Worm (Caenorhabditis elegans) whole organism, midembryonic: ENCODE measurements around the gene cyp-33E1.

Source experiments
- T22C8.4 ChIP-seq: fragments of 200-800 bp; sonication (Bioruptor generic); IDR thresholded peaks from 2 replicates; pipeline ENCODE4 v1.3.6; 2022; ENCODE audit warnings: missing genetic modification characterization, missing compliant biosample characterization
- cog-1 ChIP-seq: sonication (generic microtip); optimal IDR thresholded peaks from 2 replicates; lab custom pipeline; 2016; ENCODE audit warnings: missing genetic modification characterization, missing compliant biosample characterization
- flt-1 ChIP-seq: fragments of 200-800 bp; sonication (Bioruptor generic); IDR thresholded peaks from 2 replicates; pipeline ENCODE4 v1.3.6; 2022; ENCODE audit warnings: missing genetic modification characterization, missing compliant biosample characterization
- klf-2 ChIP-seq: fragments of 200-800 bp; sonication (Bioruptor generic); conservative IDR thresholded peaks from 2 replicates; pipeline ENCODE4 v1.3.6; 2022; ENCODE audit warnings: missing genetic modification reagents, missing genetic modification characterization, missing compliant biosample characterization
- med-1 ChIP-seq: sonication (generic microtip); optimal IDR thresholded peaks from 2 replicates; lab custom pipeline; 2017; ENCODE audit warnings: missing genetic modification characterization, mild to moderate bottlenecking, missing compliant biosample characterization, antibody characterized with exemption, missing genetic modification reagents; ENCODE audit not compliant: insufficient read depth
- ref-1 ChIP-seq: fragments of 200-800 bp; sonication (Bioruptor generic); conservative IDR thresholded peaks from 2 replicates; pipeline ENCODE4 v1.3.6; 2022; ENCODE audit warnings: missing genetic modification reagents, missing genetic modification characterization, missing compliant biosample characterization
- tab-1 ChIP-seq: fragments of 200-800 bp; sonication (Bioruptor generic); IDR thresholded peaks from 2 replicates; pipeline ENCODE4 v1.3.6; 2022; ENCODE audit warnings: missing genetic modification characterization, missing compliant biosample characterization
- ztf-23 ChIP-seq: fragments of 200-800 bp; sonication (Bioruptor generic); IDR thresholded peaks from 2 replicates; pipeline ENCODE4 v1.3.6; 2022; ENCODE audit warnings: missing genetic modification reagents, missing genetic modification characterization, missing compliant biosample characterization
- ztf-29 ChIP-seq: fragments of 200-800 bp; sonication (Bioruptor generic); IDR thresholded peaks from 2 replicates; pipeline ENCODE4 v1.3.6; 2022; ENCODE audit warnings: missing genetic modification reagents, missing genetic modification characterization, missing compliant biosample characterization

The cyp-33E1 gene

ce11 chrIV:8617047-8617446 lies 31.4 kb downstream of the cyp-33E1 start, which contains the start of the genes F42A9.7 and F42A9.3:
Gene F42A9.7, minus strand, starts transcription at chrIV:8617147.
Gene F42A9.3, plus strand, starts transcription at chrIV:8617260.
- no peak for TF ChIP-seq klf-2 (GFP tag; lab: Robert Waterston, UW)
- no peak for TF ChIP-seq tab-1 (GFP tag; lab: Robert Waterston, UW)
- TF ChIP-seq T22C8.4 (GFP tag; lab: Robert Waterston, UW), result no peak
- TF ChIP-seq med-1 (GFP tag; lab: Kevin White, UChicago), result no peak
- no peak for TF ChIP-seq flt-1
- TF ChIP-seq ztf-29 (GFP tag; lab: Robert Waterston, UW), result no peak
- no peak for TF ChIP-seq ztf-23 (GFP tag; lab: Robert Waterston, UW)

ce11 chrIV:8615314-8615713 lies 33.1 kb downstream of the cyp-33E1 start:
- no peak for TF ChIP-seq ztf-23 (GFP tag; lab: Robert Waterston, UW)
- no peak for TF ChIP-seq flt-1
- no peak for TF ChIP-seq tab-1 (GFP tag; lab: Robert Waterston, UW)
- no peak for TF ChIP-seq klf-2 (GFP tag; lab: Robert Waterston, UW)
- TF ChIP-seq cog-1 (tag; lab: Kevin White, UChicago), result no peak
- TF ChIP-seq T22C8.4 (GFP tag; lab: Robert Waterston, UW), result no peak
- no peak for TF ChIP-seq ref-1 (GFP tag; lab: Robert Waterston, UW)
- no peak for TF ChIP-seq med-1 (GFP tag; lab: Kevin White, UChicago)
- TF ChIP-seq ztf-29 (GFP tag; lab: Robert Waterston, UW), result no peak

- TF ChIP-seq med-1 (GFP tag; lab: Kevin White, UChicago) (no peak), ztf-29 (GFP tag; lab: Robert Waterston, UW) (no peak), flt-1 (no peak), tab-1 (GFP tag; lab: Robert Waterston, UW) (no peak), ztf-23 (GFP tag; lab: Robert Waterston, UW) (no peak), cog-1 (tag; lab: Kevin White, UChicago) (no peak), ref-1 (GFP tag; lab: Robert Waterston, UW) (no peak), T22C8.4 (GFP tag; lab: Robert Waterston, UW) (no peak), klf-2 (GFP tag; lab: Robert Waterston, UW) (no peak)
Observed at ce11 chrIV:8614680-8615079, 33.7 kb downstream of the cyp-33E1 start, which contains the start of gene cyp-33E3. Gene cyp-33E3, plus strand, starts transcription at chrIV:8614995.

- TF ChIP-seq tab-1 (GFP tag; lab: Robert Waterston, UW), result no peak
- TF ChIP-seq ref-1 (GFP tag; lab: Robert Waterston, UW), result no peak
- no peak for TF ChIP-seq klf-2 (GFP tag; lab: Robert Waterston, UW)
- no peak for TF ChIP-seq flt-1
- no peak for TF ChIP-seq ztf-23 (GFP tag; lab: Robert Waterston, UW)
- no peak for TF ChIP-seq cog-1 (tag; lab: Kevin White, UChicago)
- TF ChIP-seq med-1 (GFP tag; lab: Kevin White, UChicago), result no peak
Observed at ce11 chrIV:8611886-8612542, 36.4 kb downstream of the cyp-33E1 start, which contains the start of the genes F42A9.17 and cyp-33E2. Gene F42A9.17, minus strand, starts transcription at chrIV:8611936. Gene cyp-33E2, plus strand, starts transcription at chrIV:8612334.

- TF ChIP-seq ztf-29 (GFP tag; lab: Robert Waterston, UW), result no peak
- no peak for TF ChIP-seq T22C8.4 (GFP tag; lab: Robert Waterston, UW)
- no peak for TF ChIP-seq ref-1 (GFP tag; lab: Robert Waterston, UW)
- TF ChIP-seq med-1 (GFP tag; lab: Kevin White, UChicago), result no peak
- TF ChIP-seq flt-1, result no peak
- no peak for TF ChIP-seq cog-1 (tag; lab: Kevin White, UChicago)
- no peak for TF ChIP-seq ztf-23 (GFP tag; lab: Robert Waterston, UW)
- TF ChIP-seq tab-1 (GFP tag; lab: Robert Waterston, UW), result no peak
- no peak for TF ChIP-seq klf-2 (GFP tag; lab: Robert Waterston, UW)
Observed at ce11 chrIV:8608934-8609333, 39.5 kb downstream of the cyp-33E1 start, which contains the start of gene F42A9.6. Gene F42A9.6, plus strand, starts transcription at chrIV:8609234.

DNA sequence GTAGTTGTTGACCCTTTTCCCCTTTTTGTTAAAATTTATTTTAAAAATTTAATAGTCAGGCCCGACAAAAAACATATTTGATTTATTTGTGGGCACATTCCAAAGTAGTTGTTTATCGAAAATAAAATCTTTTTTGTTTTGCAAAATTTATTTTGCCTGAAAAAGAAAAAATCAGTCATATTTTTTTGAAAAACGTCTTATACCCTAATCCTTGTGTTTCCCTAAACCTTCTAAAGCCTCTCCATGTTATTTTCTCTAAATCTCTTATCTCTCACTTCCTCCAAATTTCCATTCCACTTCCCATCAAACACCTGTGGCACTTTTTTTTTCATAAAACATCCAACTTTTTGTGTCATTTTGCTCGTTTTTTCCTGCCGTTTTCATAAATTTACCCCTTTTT lies 40.2 kb downstream of the cyp-33E1 start:
- TF ChIP-seq med-1 (GFP tag; lab: Kevin White, UChicago) (no peak), klf-2 (GFP tag; lab: Robert Waterston, UW) (no peak)

- TF ChIP-seq flt-1, result no peak
Observed at ce11 chrIV:8605217-8605616, 43.2 kb downstream of the cyp-33E1 start.

DNA sequence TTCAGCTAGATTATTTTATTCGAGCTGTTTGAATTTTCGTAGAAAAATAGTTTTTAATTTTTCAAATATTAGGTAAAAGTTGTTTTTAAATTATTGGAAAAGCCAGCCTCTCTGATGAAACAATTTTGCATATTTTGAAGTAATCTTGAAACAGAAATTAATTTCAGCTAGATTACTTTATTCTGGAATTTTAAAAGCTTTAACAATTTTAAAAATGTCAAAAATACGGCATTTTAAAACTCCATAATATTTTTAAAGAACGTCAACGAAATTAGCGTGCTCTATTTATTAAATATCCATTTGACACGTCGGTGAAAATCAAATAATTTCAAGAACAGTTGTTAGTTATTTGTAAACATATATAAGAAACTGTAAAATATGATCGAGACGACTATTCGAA lies 45.5 kb downstream of the cyp-33E1 start, which contains the start of gene Y59H11AR.10:
Y59H11AR.10 (plus strand) TSS at position 301 of the 400 bp plus-strand sequence.
- TF ChIP-seq cog-1 (tag; lab: Kevin White, UChicago) (no peak), tab-1 (GFP tag; lab: Robert Waterston, UW) (no peak), T22C8.4 (GFP tag; lab: Robert Waterston, UW) (no peak), ztf-23 (GFP tag; lab: Robert Waterston, UW) (no peak), klf-2 (GFP tag; lab: Robert Waterston, UW) (no peak)

- TF ChIP-seq cog-1 (tag; lab: Kevin White, UChicago) (no peak), T22C8.4 (GFP tag; lab: Robert Waterston, UW) (no peak), ztf-23 (GFP tag; lab: Robert Waterston, UW) (no peak), tab-1 (GFP tag; lab: Robert Waterston, UW) (no peak), klf-2 (GFP tag; lab: Robert Waterston, UW) (no peak), flt-1 (no peak), ref-1 (GFP tag; lab: Robert Waterston, UW) (no peak), ztf-29 (GFP tag; lab: Robert Waterston, UW) (no peak), med-1 (GFP tag; lab: Kevin White, UChicago) (no peak)
Observed at ce11 chrIV:8600712-8601330, 47.6 kb downstream of the cyp-33E1 start, which contains the start of gene Y59H11AR.4. Gene Y59H11AR.4, minus strand, starts transcription at chrIV:8600762.
